Worm (Caenorhabditis elegans) whole organism, L1 larva: ENCODE measurements around the gene srbc-11.

Experiments used
- ama-1 ChIP-seq: fragments of 150-350 bp; optimal IDR thresholded peaks from 2 replicates; lab custom pipeline; 2014
- elt-3 ChIP-seq, 6 experiments: fragments of 150-350 bp in 1 of 6; sonication (generic microtip); optimal IDR thresholded peaks; 2 replicates each; lab custom pipeline; 2017 to 2018; ENCODE audit warnings: missing biosample characterization in 6 of 6, missing genetic modification characterization in 6 of 6, inconsistent platforms in 1 of 6
- fkh-10 ChIP-seq: sonication (generic microtip); optimal IDR thresholded peaks from 2 replicates; lab custom pipeline; 2017; ENCODE audit warnings: missing biosample characterization, missing genetic modification reagents, missing genetic modification characterization
- jun-1 ChIP-seq: fragments of 150-350 bp; optimal IDR thresholded peaks from 2 replicates; lab custom pipeline; 2014; ENCODE audit warnings: missing biosample characterization, missing genetic modification reagents, missing genetic modification characterization
- nhr-237 ChIP-seq: fragments of 150-350 bp; optimal IDR thresholded peaks from 2 replicates; lab custom pipeline; 2014; ENCODE audit warnings: missing biosample characterization, missing genetic modification characterization
- nhr-28 ChIP-seq: fragments of 150-350 bp; optimal IDR thresholded peaks from 2 replicates; lab custom pipeline; 2014; ENCODE audit warnings: missing biosample characterization, missing genetic modification characterization
- unc-130 ChIP-seq: fragments of 150-350 bp; optimal IDR thresholded peaks from 2 replicates; lab custom pipeline; 2017; ENCODE audit warnings: missing biosample characterization, missing genetic modification characterization, inconsistent platforms
- zag-1 ChIP-seq: fragments of 150-350 bp; optimal IDR thresholded peaks from 2 replicates; lab custom pipeline; 2014; ENCODE audit warnings: missing biosample characterization, missing genetic modification characterization

DNA sequence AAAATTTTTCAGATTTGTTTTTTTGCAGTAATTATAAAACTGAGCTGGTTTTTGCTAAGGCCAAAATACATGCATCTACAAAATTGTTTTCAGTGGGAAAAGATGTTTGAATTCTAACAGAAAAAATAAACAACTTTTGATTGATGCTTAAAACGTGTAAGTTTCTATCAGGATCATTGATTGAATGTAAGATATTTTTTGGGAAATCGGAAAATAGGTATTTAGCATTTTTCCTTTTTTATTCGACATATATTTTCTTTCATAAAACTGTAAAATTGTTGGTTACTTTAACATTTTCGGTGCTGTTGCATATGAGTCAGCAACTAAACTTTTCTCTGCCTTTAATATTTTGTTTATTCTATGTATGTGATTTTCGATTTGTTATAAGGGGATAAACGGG lies 29.4 kb upstream of the srbc-11 start, which contains the start of gene C54F6.20:
- TF ChIP-seq nhr-28 (no peak), zag-1 (no peak), ama-1 (lab: Kevin White, UChicago) (no peak), elt-3 (tag; optimal IDR thresholded peaks at IDR 0.05; lab: Kevin White, UChicago) (no peak), nhr-237 (tag; lab: Kevin White, UChicago) (no peak), unc-130 (no peak), fkh-10 (GFP tag; lab: Kevin White, UChicago) (no peak), jun-1 (tag; lab: Kevin White, UChicago) (no peak)
